Worm (Caenorhabditis elegans): ENCODE data around the gene brp-1.

brp-1 gene

ce11 chrIII:11995783-11996182 is 24.6 kb upstream of the brp-1 start:
- TF ChIP-seq sox-4 (tag; optimal IDR thresholded peaks at IDR 0.05) (no peak), nfya-1 (tag; optimal IDR thresholded peaks at IDR 0.05) (peak; percentile 55), eyg-1 (tag; optimal IDR thresholded peaks at IDR 0.05) (no peak), tbx-7 (tag; optimal IDR thresholded peaks at IDR 0.05) (no peak)

ce11 chrIII:11999543-11999942 is 20.8 kb upstream of the brp-1 start:
- TF ChIP-seq pax-1 (tag; optimal IDR thresholded peaks at IDR 0.05) (no peak), ceh-30 (tag; optimal IDR thresholded peaks at IDR 0.05) (no peak), dmd-4 (tag; optimal IDR thresholded peaks at IDR 0.05; ENCODE audit: borderline replicate concordance) (no peak), pqm-1 (tag; optimal IDR thresholded peaks at IDR 0.05) (no peak), tbx-7 (tag; optimal IDR thresholded peaks at IDR 0.05) (no peak), mec-3 (tag; optimal IDR thresholded peaks at IDR 0.05; ENCODE audit: borderline replicate concordance) (no peak), K09A11.1 (tag; optimal IDR thresholded peaks at IDR 0.05; ENCODE audit: insufficient read depth) (no peak), K02D7.2 (tag; optimal IDR thresholded peaks at IDR 0.05) (no peak), Y22D7AL.16 (tag; optimal IDR thresholded peaks at IDR 0.05) (no peak), ttx-3 (tag; optimal IDR thresholded peaks at IDR 0.05) (no peak), zip-5 (tag; optimal IDR thresholded peaks at IDR 0.05) (no peak), F13H6.1 (tag; optimal IDR thresholded peaks at IDR 0.05) (no peak), rnt-1 (tag; optimal IDR thresholded peaks at IDR 0.05) (no peak), unc-3 (GFP tag; conservative IDR thresholded peaks at IDR 0.05) (no peak), unc-3 (tag; optimal IDR thresholded peaks at IDR 0.05) (no peak), ceh-22 (tag; optimal IDR thresholded peaks at IDR 0.05) (no peak), nhr-11 (tag; optimal IDR thresholded peaks at IDR 0.05) (no peak), ahr-1 (tag; optimal IDR thresholded peaks at IDR 0.05) (no peak), ceh-24 (tag; optimal IDR thresholded peaks at IDR 0.05) (no peak), eyg-1 (tag; optimal IDR thresholded peaks at IDR 0.05) (no peak)

ce11 chrIII:12002850-12003249 is 17.5 kb upstream of the brp-1 start, which contains the start of gene Y56A3A.33:
Gene Y56A3A.33, minus strand, starts transcription at chrIII:12002950.
- no peak for TF ChIP-seq elt-2 (tag; optimal IDR thresholded peaks at IDR 0.05)
- TF ChIP-seq sox-4 (tag; optimal IDR thresholded peaks at IDR 0.05): no peak
- TF ChIP-seq sox-2 (GFP tag; IDR thresholded peaks at IDR 0.05): no peak
- no peak for TF ChIP-seq zip-5 (tag; optimal IDR thresholded peaks at IDR 0.05)
- TF ChIP-seq ceh-2 (tag; optimal IDR thresholded peaks at IDR 0.05): no peak

- TF ChIP-seq hlh-30 (tag; optimal IDR thresholded peaks at IDR 0.05; ENCODE audit: insufficient read depth) (peak; percentile 12), nfya-1 (tag; optimal IDR thresholded peaks at IDR 0.05) (peak; percentile 41), elt-2 (tag; optimal IDR thresholded peaks at IDR 0.05) (peak; percentile 62), unc-55 (GFP tag; optimal IDR thresholded peaks at IDR 0.05) (no peak)
Observed at ce11 chrIII:12003264-12003663, 17.1 kb upstream of the brp-1 start.

- TF ChIP-seq ceh-31 (tag; optimal IDR thresholded peaks at IDR 0.05): no peak
- no peak for TF ChIP-seq T23F11.4 (GFP tag; optimal IDR thresholded peaks at IDR 0.05)
- no peak for TF ChIP-seq unc-55 (GFP tag; optimal IDR thresholded peaks at IDR 0.05)
- TF ChIP-seq K02D7.2 (tag; optimal IDR thresholded peaks at IDR 0.05): no peak
- TF ChIP-seq syd-9 (tag; optimal IDR thresholded peaks at IDR 0.05): no peak
- no peak for TF ChIP-seq pag-3 (tag; optimal IDR thresholded peaks at IDR 0.05; ENCODE audit: borderline replicate concordance)
Observed at ce11 chrIII:12009321-12009720, 11.0 kb upstream of the brp-1 start.

ce11 chrIII:12009764-12010163 is 10.6 kb upstream of the brp-1 start:
- TF ChIP-seq hlh-8 (tag; optimal IDR thresholded peaks at IDR 0.05) (no peak), pqm-1 (tag; optimal IDR thresholded peaks at IDR 0.05) (no peak), ahr-1 (tag; optimal IDR thresholded peaks at IDR 0.05) (no peak), fkh-6 (tag; optimal IDR thresholded peaks at IDR 0.05) (no peak), elt-2 (tag; optimal IDR thresholded peaks at IDR 0.05) (no peak), pax-1 (tag; optimal IDR thresholded peaks at IDR 0.05) (no peak), ztf-16 (tag; optimal IDR thresholded peaks at IDR 0.05) (no peak), ceh-18 (tag; optimal IDR thresholded peaks at IDR 0.05) (no peak), ceh-19 (GFP tag; optimal IDR thresholded peaks at IDR 0.05) (no peak), hlh-13 (GFP tag; optimal IDR thresholded peaks at IDR 0.05) (no peak), elt-4 (tag; optimal IDR thresholded peaks at IDR 0.05) (no peak), gmeb-2 (tag; optimal IDR thresholded peaks at IDR 0.05) (no peak), K02D7.2 (tag; optimal IDR thresholded peaks at IDR 0.05) (no peak), ceh-14 (tag; optimal IDR thresholded peaks at IDR 0.05) (no peak), tbx-2 (tag; optimal IDR thresholded peaks at IDR 0.05) (no peak), syd-9 (tag; optimal IDR thresholded peaks at IDR 0.05) (no peak), ceh-45 (GFP tag; IDR thresholded peaks at IDR 0.05) (no peak)
